Fruit fly (Drosophila melanogaster): ENCODE data around the gene 14-3-3epsilon.

- TF ChIP-seq Smox (GFP tag; optimal IDR thresholded peaks at IDR 0.05): no peak
- TF ChIP-seq spab (GFP tag; optimal IDR thresholded peaks at IDR 0.05): no peak
- TF ChIP-seq pdm3 (GFP tag; optimal IDR thresholded peaks at IDR 0.05): no peak
- no peak for TF ChIP-seq Sox14 (GFP tag; optimal IDR thresholded peaks at IDR 0.05)
- TF ChIP-seq lz (GFP tag; optimal IDR thresholded peaks at IDR 0.05): no peak
- no peak for TF ChIP-seq CG6854 (GFP tag; optimal IDR thresholded peaks at IDR 0.05)
- TF ChIP-seq CG11294 (GFP tag; IDR thresholded peaks at IDR 0.05): no peak
- no peak for TF ChIP-seq Ets21C (GFP tag; optimal IDR thresholded peaks at IDR 0.05)
- TF ChIP-seq Ets96B (tag; optimal IDR thresholded peaks at IDR 0.05): no peak
Observed at dm6 chr3R:18267489-18267888, 25.2 kb downstream of the 14-3-3epsilon start, which contains the start of gene CG18599.

Data from whole organism, prepupa.